Worm (Caenorhabditis elegans) whole organism, L4 larva: ENCODE results near the gene C03H5.7.

Experiments used
- F37D6.2 ChIP-seq: sonication (generic microtip); optimal IDR thresholded peaks from 2 replicates; lab custom pipeline; 2016; ENCODE audit warnings: mild to moderate bottlenecking, missing genetic modification characterization, missing compliant biosample characterization
- R02D3.7 ChIP-seq: fragments of 150-350 bp; sonication (generic microtip); optimal IDR thresholded peaks from 3 replicates; lab custom pipeline; 2014; ENCODE audit warnings: missing biosample characterization, missing genetic modification characterization
- Y105C5A.15 ChIP-seq: fragments of 200-800 bp; sonication (Bioruptor generic); IDR thresholded peaks from 2 replicates; pipeline ENCODE4 v1.3.6; 2022; ENCODE audit warnings: missing genetic modification characterization, missing compliant biosample characterization
- Y5F2A.4 ChIP-seq: fragments of 200-800 bp; sonication (Bioruptor generic); optimal IDR thresholded peaks from 2 replicates; lab custom pipeline; 2018; ENCODE audit warnings: mild to moderate bottlenecking, missing genetic modification characterization, missing compliant biosample characterization
- ZK337.2 ChIP-seq: fragments of 200-800 bp; sonication (Bioruptor generic); IDR thresholded peaks from 2 replicates; pipeline ENCODE4 v1.3.6; 2022; ENCODE audit warnings: missing genetic modification reagents, missing genetic modification characterization, missing compliant biosample characterization
- ZK546.5 ChIP-seq, 2 experiments: sonication (generic microtip); optimal IDR thresholded peaks; 2 replicates each; lab custom pipeline; 2017; ENCODE audit warnings: missing biosample characterization in 2 of 2, missing genetic modification characterization in 2 of 2
- aha-1 ChIP-seq: fragments of 150-350 bp; peaks from one replicate; lab custom pipeline; 2014; ENCODE audit warnings: missing biosample characterization, missing genetic modification characterization
- aly-2 ChIP-seq: sonication (generic microtip); optimal IDR thresholded peaks from 2 replicates; lab custom pipeline; 2018; ENCODE audit warnings: missing biosample characterization, missing genetic modification characterization
- ceh-20 ChIP-seq: fragments of 200-800 bp; sonication (Bioruptor generic); IDR thresholded peaks from 2 replicates; pipeline ENCODE4 v1.3.6; 2022; ENCODE audit warnings: missing genetic modification reagents, missing genetic modification characterization, missing compliant biosample characterization
- ceh-28 ChIP-seq: fragments of 150-350 bp; optimal IDR thresholded peaks from 2 replicates; lab custom pipeline; 2014; ENCODE audit warnings: missing biosample characterization, missing genetic modification reagents, missing genetic modification characterization
- ceh-82 ChIP-seq: sonication (generic microtip); optimal IDR thresholded peaks from 2 replicates; lab custom pipeline; 2017; ENCODE audit warnings: missing biosample characterization, missing genetic modification characterization
- ctbp-1 ChIP-seq: fragments of 200-800 bp; sonication (Bioruptor generic); IDR thresholded peaks from 2 replicates; pipeline ENCODE4 v1.3.6; 2022; ENCODE audit warnings: missing genetic modification reagents, missing genetic modification characterization, missing compliant biosample characterization
- daf-12 ChIP-seq: fragments of 150-350 bp; optimal IDR thresholded peaks from 2 replicates; lab custom pipeline; 2014; ENCODE audit warnings: missing biosample characterization, missing genetic modification reagents, missing genetic modification characterization
- duxl-1 ChIP-seq: sonication (generic microtip); optimal IDR thresholded peaks from 2 replicates; lab custom pipeline; 2016; ENCODE audit warnings: mild to moderate bottlenecking, missing genetic modification characterization, moderate library complexity, missing compliant biosample characterization; ENCODE audit not compliant: poor library complexity
- dve-1 ChIP-seq: sonication (generic microtip); optimal IDR thresholded peaks from 2 replicates; lab custom pipeline; 2017; ENCODE audit warnings: antibody characterized with exemption, mild to moderate bottlenecking, missing genetic modification characterization, missing compliant biosample characterization; ENCODE audit not compliant: insufficient read depth
- fkh-10 ChIP-seq: fragments of 150-350 bp; optimal IDR thresholded peaks from 2 replicates; lab custom pipeline; 2014; ENCODE audit warnings: missing biosample characterization, missing genetic modification reagents, missing genetic modification characterization
- hif-1 ChIP-seq, 2 experiments: sonication (generic microtip); optimal IDR thresholded peaks; 2 replicates each; lab custom pipeline; 2016 to 2017; ENCODE audit warnings: missing compliant biosample characterization in 2 of 2, missing genetic modification characterization in 2 of 2, missing genetic modification reagents in 2 of 2, missing genotype in 2 of 2, mild to moderate bottlenecking in 1 of 2
- hlh-30 ChIP-seq: sonication (generic microtip); optimal IDR thresholded peaks from 2 replicates; lab custom pipeline; 2017; ENCODE audit warnings: antibody characterized with exemption, mild to moderate bottlenecking, missing genetic modification characterization, missing compliant biosample characterization; ENCODE audit not compliant: insufficient read depth
- hmg-1.1 ChIP-seq: fragments of 200-800 bp; sonication (Bioruptor generic); IDR thresholded peaks from 2 replicates; pipeline ENCODE4 v1.3.6; 2022; ENCODE audit warnings: missing genetic modification reagents, missing genetic modification characterization, missing compliant biosample characterization
- lin-1 ChIP-seq: fragments of 200-800 bp; sonication (Bioruptor generic); IDR thresholded peaks from 2 replicates; pipeline ENCODE4 v1.3.6; 2022; ENCODE audit warnings: missing genetic modification reagents, missing genetic modification characterization, missing compliant biosample characterization
- lin-15B ChIP-seq: fragments of 150-350 bp; sonication (generic microtip); optimal IDR thresholded peaks from 3 replicates; lab custom pipeline; 2014; ENCODE audit warnings: missing biosample characterization, missing genetic modification characterization
- lsy-2 ChIP-seq, 2 experiments: fragments of 150-350 bp in 1 of 2; sonication (generic microtip) in 1 of 2; optimal IDR thresholded peaks; 2 replicates each; lab custom pipeline; 2014 to 2017; ENCODE audit warnings: missing biosample characterization in 2 of 2, missing genetic modification characterization in 2 of 2
- mep-1 ChIP-seq: fragments of 150-350 bp; sonication (generic microtip); optimal IDR thresholded peaks from 3 replicates; lab custom pipeline; 2014; ENCODE audit warnings: missing biosample characterization, missing genetic modification characterization
- mes-2 ChIP-seq: sonication (generic microtip); optimal IDR thresholded peaks from 2 replicates; lab custom pipeline; 2016; ENCODE audit warnings: missing genotype, mild to moderate bottlenecking, missing genetic modification characterization, missing compliant biosample characterization; ENCODE audit not compliant: poor library complexity, severe bottlenecking
- mxl-3 ChIP-seq: fragments of 200-800 bp; sonication (Bioruptor generic); optimal IDR thresholded peaks from 2 replicates; lab custom pipeline; 2018; ENCODE audit warnings: mild to moderate bottlenecking, missing genetic modification characterization, missing compliant biosample characterization
- nhr-10 ChIP-seq: fragments of 150-350 bp; optimal IDR thresholded peaks from 2 replicates; lab custom pipeline; 2014; ENCODE audit warnings: missing biosample characterization, missing genetic modification characterization
- nhr-111 ChIP-seq: fragments of 200-800 bp; sonication (Bioruptor generic); optimal IDR thresholded peaks from 2 replicates; lab custom pipeline; 2018; ENCODE audit warnings: mild to moderate bottlenecking, missing genetic modification characterization, missing compliant biosample characterization
- nhr-6 ChIP-seq: fragments of 150-350 bp; optimal IDR thresholded peaks from 2 replicates; lab custom pipeline; 2014; ENCODE audit warnings: missing biosample characterization, missing genetic modification characterization
- pha-4 ChIP-seq, 2 experiments: fragments of 150-350 bp in 1 of 2; fragments of 200-800 bp in 1 of 2; sonication (Bioruptor generic) in 1 of 2; IDR thresholded peaks in 1 of 2; optimal IDR thresholded peaks in 1 of 2; 2 replicates each; pipeline versions ENCODE4 v1.3.6 to Lab custom; 2014 to 2022; ENCODE audit warnings: missing genetic modification characterization in 2 of 2, missing genetic modification reagents in 2 of 2, missing biosample characterization in 1 of 2, missing compliant biosample characterization in 1 of 2
- php-3 ChIP-seq: fragments of 200-800 bp; sonication (Bioruptor generic); IDR thresholded peaks from 2 replicates; pipeline ENCODE4 v1.3.6; 2022; ENCODE audit warnings: missing genetic modification reagents, missing genetic modification characterization, missing compliant biosample characterization
- pqm-1 ChIP-seq: sonication (generic microtip); optimal IDR thresholded peaks from 2 replicates; lab custom pipeline; 2017; ENCODE audit warnings: missing biosample characterization, missing genetic modification characterization
- rbr-2 ChIP-seq: sonication (generic microtip); optimal IDR thresholded peaks from 2 replicates; lab custom pipeline; 2016; ENCODE audit warnings: missing genotype, missing genetic modification characterization, missing compliant biosample characterization
- sdz-12 ChIP-seq: fragments of 200-800 bp; sonication (Bioruptor generic); optimal IDR thresholded peaks from 2 replicates; lab custom pipeline; 2018; ENCODE audit warnings: mild to moderate bottlenecking, missing genetic modification characterization, missing compliant biosample characterization
- unc-130 ChIP-seq: sonication (generic microtip); optimal IDR thresholded peaks from 2 replicates; lab custom pipeline; 2016; ENCODE audit warnings: missing genetic modification reagents, missing genetic modification characterization, missing compliant biosample characterization
- unc-39 ChIP-seq: sonication (generic microtip); optimal IDR thresholded peaks from 2 replicates; lab custom pipeline; 2017; ENCODE audit warnings: missing biosample characterization, missing genetic modification characterization
- unc-62 ChIP-seq, 3 experiments: fragments of 150-350 bp in 1 of 3; sonication (generic microtip); optimal IDR thresholded peaks in 2 of 3; peaks in 1 of 3; 1 replicate in 1 of 3; 2 replicates in 2 of 3; lab custom pipeline; 2014 to 2017; ENCODE audit warnings: missing biosample characterization in 3 of 3, missing genetic modification characterization in 3 of 3, missing genetic modification reagents in 3 of 3, missing genotype in 1 of 3
- zfp-2 ChIP-seq: sonication (generic microtip); optimal IDR thresholded peaks from 2 replicates; lab custom pipeline; 2016; ENCODE audit warnings: mild to moderate bottlenecking, missing genetic modification characterization, missing compliant biosample characterization
- zip-2 ChIP-seq: fragments of 150-350 bp; optimal IDR thresholded peaks from 2 replicates; lab custom pipeline; 2014; ENCODE audit warnings: missing biosample characterization, missing genetic modification characterization

C03H5.7 gene

ce11 chrII:399321-399720, 19.3 kb downstream of the C03H5.7 start, which contains the start of gene C03H5.6:
Gene C03H5.6 (minus strand): TSS chrII:399421.
- TF ChIP-seq ctbp-1 (no peak), rbr-2 (tag; lab: Kevin White, UChicago) (no peak), daf-12 (no peak), zfp-2 (tag; lab: Kevin White, UChicago) (no peak), unc-62 (GFP tag; optimal IDR thresholded peaks at IDR 0.05 in 1 of 2; lab: Kevin White, UChicago) (no peak), unc-62 (tag; optimal IDR thresholded peaks at IDR 0.05; lab: Kevin White, UChicago) (no peak), pha-4 (GFP tag; IDR thresholded peaks at IDR 0.05; lab: Robert Waterston, UW) (no peak), pha-4 (tag; optimal IDR thresholded peaks at IDR 0.05; lab: Kevin White, UChicago) (no peak), lin-1 (GFP tag; lab: Robert Waterston, UW) (no peak), ceh-28 (tag; lab: Kevin White, UChicago) (no peak), ceh-82 (no peak), hif-1 (tag; optimal IDR thresholded peaks at IDR 0.05; lab: Kevin White, UChicago) (no peak), nhr-111 (GFP tag; lab: Kevin White, UChicago) (no peak), aly-2 (tag; lab: Kevin White, UChicago) (no peak), mep-1 (tag; lab: Kevin White, UChicago) (no peak), duxl-1 (tag; lab: Kevin White, UChicago) (no peak), lin-15B (no peak), Y105C5A.15 (no peak), R02D3.7 (no peak), ceh-20 (GFP tag; lab: Robert Waterston, UW) (no peak), mxl-3 (GFP tag; lab: Kevin White, UChicago) (no peak)

- TF ChIP-seq mxl-3 (GFP tag; lab: Kevin White, UChicago) (no peak), hlh-30 (tag; lab: Kevin White, UChicago) (no peak), aha-1 (tag; lab: Kevin White, UChicago) (peak; percentile 8), ZK337.2 (GFP tag; lab: Robert Waterston, UW) (no peak)
- TF ChIP-seq, all 104 proteins: peak for 1
Measured at ce11 chrII:400167-400566, 20.1 kb downstream of the C03H5.7 start.

ce11 chrII:401211-401610, 21.2 kb downstream of the C03H5.7 start:
- TF ChIP-seq rbr-2 (tag; lab: Kevin White, UChicago) = peak; percentile 18
- TF ChIP-seq unc-39 (tag; lab: Kevin White, UChicago) = no peak
- TF ChIP-seq ZK546.5 (tag; optimal IDR thresholded peaks at IDR 0.05; lab: Kevin White, UChicago) = no peak
- peak; percentile 89 for TF ChIP-seq aha-1 (tag; lab: Kevin White, UChicago)
- peak; percentile 64 for TF ChIP-seq hmg-1.1 (GFP tag; lab: Robert Waterston, UW)
- TF ChIP-seq lsy-2 (tag; optimal IDR thresholded peaks at IDR 0.05; lab: Kevin White, UChicago) = peak in 1 of 2 experiments; percentile 34
- TF ChIP-seq mes-2 (tag; lab: Kevin White, UChicago) = peak; percentile 6
- no peak for TF ChIP-seq sdz-12 (GFP tag; lab: Kevin White, UChicago)
- peak; percentile 48 for TF ChIP-seq mep-1 (tag; lab: Kevin White, UChicago)
- TF ChIP-seq F37D6.2 = peak; percentile 26
- no peak for TF ChIP-seq nhr-10
- TF ChIP-seq fkh-10 (GFP tag; lab: Kevin White, UChicago) = peak; percentile 48

ce11 chrII:402435-402834, 22.4 kb downstream of the C03H5.7 start, which contains the start of gene clec-10:
Gene clec-10 (plus strand): TSS chrII:402678.
- TF ChIP-seq mes-2 (tag; lab: Kevin White, UChicago) = no peak
- TF ChIP-seq zip-2 (tag; lab: Kevin White, UChicago) = no peak
- no peak for TF ChIP-seq nhr-6 (tag; lab: Kevin White, UChicago)
- TF ChIP-seq unc-130 (GFP tag; lab: Kevin White, UChicago) = no peak
- no peak for TF ChIP-seq hmg-1.1 (GFP tag; lab: Robert Waterston, UW)
- no peak for TF ChIP-seq php-3
- TF ChIP-seq dve-1 (tag; lab: Kevin White, UChicago) = peak; percentile 28
- TF ChIP-seq unc-39 (tag; lab: Kevin White, UChicago) = no peak
- peak; percentile 84 for TF ChIP-seq pqm-1
- no peak for TF ChIP-seq Y5F2A.4 (GFP tag; lab: Kevin White, UChicago)
